Worm (Caenorhabditis elegans) whole organism, young adult: ENCODE measurements around the gene B0464.9.

Experiments used
- B0336.3 ChIP-seq: fragments of 200-800 bp; sonication (Bioruptor generic); IDR thresholded peaks from 2 replicates; pipeline ENCODE4 v1.3.6; 2022; ENCODE audit warnings: missing genetic modification characterization, missing compliant biosample characterization
- F23B12.7 ChIP-seq: sonication (generic microtip); optimal IDR thresholded peaks from 2 replicates; lab custom pipeline; 2017; ENCODE audit warnings: missing genetic modification characterization, mild to moderate bottlenecking, missing compliant biosample characterization, antibody characterized with exemption, moderate library complexity; ENCODE audit not compliant: insufficient read depth
- F33H1.4 ChIP-seq: fragments of 200-800 bp; sonication (Bioruptor generic); IDR thresholded peaks from 2 replicates; pipeline ENCODE4 v1.3.6; 2022; ENCODE audit warnings: missing genetic modification reagents, missing genetic modification characterization, missing compliant biosample characterization
- F37B4.10 ChIP-seq: fragments of 200-800 bp; sonication (Bioruptor generic); IDR thresholded peaks from 2 replicates; pipeline ENCODE4 v1.3.6; 2022; ENCODE audit warnings: missing genetic modification characterization, missing compliant biosample characterization
- K11D2.4 ChIP-seq: fragments of 200-800 bp; sonication (Bioruptor generic); IDR thresholded peaks from 2 replicates; pipeline ENCODE4 v1.3.6; 2022; ENCODE audit warnings: missing genetic modification reagents, missing genetic modification characterization, missing compliant biosample characterization
- T07F8.4 ChIP-seq: sonication (generic microtip); optimal IDR thresholded peaks from 2 replicates; lab custom pipeline; 2016; ENCODE audit warnings: mild to moderate bottlenecking, missing genetic modification characterization, moderate library complexity, missing compliant biosample characterization
- Y95B8A.8 ChIP-seq: fragments of 200-800 bp; sonication (Bioruptor generic); IDR thresholded peaks from 2 replicates; pipeline ENCODE4 v1.3.6; 2022; ENCODE audit warnings: missing genetic modification reagents, missing genetic modification characterization, missing compliant biosample characterization
- ZK185.1 ChIP-seq: sonication (generic microtip); optimal IDR thresholded peaks from 2 replicates; lab custom pipeline; 2016; ENCODE audit warnings: mild to moderate bottlenecking, missing genetic modification characterization, missing compliant biosample characterization; ENCODE audit not compliant: poor library complexity, severe bottlenecking
- ama-1 ChIP-seq, 3 experiments: fragments of 150-350 bp in 1 of 3; sonication (generic microtip) in 2 of 3; optimal IDR thresholded peaks; 2 replicates each; lab custom pipeline; 2014 to 2018; ENCODE audit warnings: missing biosample characterization in 2 of 3, missing genetic modification characterization in 2 of 3, missing genetic modification reagents in 2 of 3
- athp-1 ChIP-seq: sonication (generic microtip); optimal IDR thresholded peaks from 2 replicates; lab custom pipeline; 2017; ENCODE audit warnings: mild to moderate bottlenecking, missing genetic modification characterization, missing compliant biosample characterization
- attf-6 ChIP-seq: fragments of 200-800 bp; sonication (Bioruptor generic); IDR thresholded peaks from 2 replicates; pipeline ENCODE4 v1.3.6; 2022; ENCODE audit warnings: missing genetic modification reagents, missing genetic modification characterization, missing compliant biosample characterization
- bed-1 ChIP-seq: fragments of 200-800 bp; sonication (Bioruptor generic); IDR thresholded peaks from 2 replicates; pipeline ENCODE4 v1.3.6; 2022; ENCODE audit warnings: missing genetic modification reagents, missing genetic modification characterization, missing compliant biosample characterization
- bed-2 ChIP-seq: fragments of 200-800 bp; sonication (Bioruptor generic); IDR thresholded peaks from 2 replicates; pipeline ENCODE4 v1.3.6; 2022; ENCODE audit warnings: missing genetic modification reagents, missing genetic modification characterization, missing compliant biosample characterization
- cebp-1 ChIP-seq, 2 experiments: fragments of 200-800 bp in 1 of 2; sonication (Bioruptor generic) in 1 of 2; sonication (generic microtip) in 1 of 2; IDR thresholded peaks in 1 of 2; optimal IDR thresholded peaks in 1 of 2; 2 replicates each; pipeline versions ENCODE4 v1.3.6 to Lab custom; 2017 to 2022; ENCODE audit warnings: missing compliant biosample characterization in 2 of 2, missing genetic modification characterization in 2 of 2, mild to moderate bottlenecking in 1 of 2, missing genetic modification reagents in 1 of 2, moderate library complexity in 1 of 2
- cebp-2 ChIP-seq: fragments of 200-800 bp; sonication (Bioruptor generic); IDR thresholded peaks from 2 replicates; pipeline ENCODE4 v1.3.6; 2022; ENCODE audit warnings: missing genetic modification characterization, missing compliant biosample characterization
- ceh-27 ChIP-seq: fragments of 200-800 bp; sonication (Bioruptor generic); optimal IDR thresholded peaks from 2 replicates; lab custom pipeline; 2018; ENCODE audit warnings: mild to moderate bottlenecking, missing genetic modification characterization, moderate library complexity, missing compliant biosample characterization
- die-1 ChIP-seq: sonication (generic microtip); optimal IDR thresholded peaks from 2 replicates; lab custom pipeline; 2016; ENCODE audit warnings: missing genotype, mild to moderate bottlenecking, missing genetic modification characterization, missing compliant biosample characterization
- dpff-1 ChIP-seq: sonication (generic microtip); optimal IDR thresholded peaks from 2 replicates; lab custom pipeline; 2017; ENCODE audit warnings: mild to moderate bottlenecking, missing genetic modification characterization, missing compliant biosample characterization
- egl-44 ChIP-seq: fragments of 200-800 bp; sonication (Bioruptor generic); IDR thresholded peaks from 2 replicates; pipeline ENCODE4 v1.3.6; 2022; ENCODE audit warnings: missing genetic modification reagents, missing genetic modification characterization, missing compliant biosample characterization
- ets-4 ChIP-seq: fragments of 200-800 bp; sonication (Bioruptor generic); optimal IDR thresholded peaks from 2 replicates; lab custom pipeline; 2018; ENCODE audit warnings: mild to moderate bottlenecking, missing genetic modification characterization, missing compliant biosample characterization
- fkh-3 ChIP-seq: sonication (generic microtip); optimal IDR thresholded peaks from 2 replicates; lab custom pipeline; 2016; ENCODE audit warnings: mild to moderate bottlenecking, missing genetic modification characterization, missing compliant biosample characterization
- let-526 ChIP-seq: fragments of 200-800 bp; sonication (Bioruptor generic); IDR thresholded peaks from 2 replicates; pipeline ENCODE4 v1.3.6; 2022; ENCODE audit warnings: missing genetic modification reagents, missing genetic modification characterization, missing compliant biosample characterization
- lin-40 ChIP-seq: sonication (generic microtip); optimal IDR thresholded peaks from 2 replicates; lab custom pipeline; 2016; ENCODE audit warnings: missing genetic modification characterization, mild to moderate bottlenecking, missing compliant biosample characterization, missing genotype, missing genetic modification reagents
- madf-10 ChIP-seq: sonication (generic microtip); optimal IDR thresholded peaks from 2 replicates; lab custom pipeline; 2016; ENCODE audit warnings: mild to moderate bottlenecking, missing genetic modification characterization, missing compliant biosample characterization
- madf-6 ChIP-seq: fragments of 200-800 bp; sonication (Bioruptor generic); IDR thresholded peaks from 2 replicates; pipeline ENCODE4 v1.3.6; 2022; ENCODE audit warnings: missing genetic modification reagents, missing genetic modification characterization, missing compliant biosample characterization
- madf-8 ChIP-seq: fragments of 200-800 bp; sonication (Bioruptor generic); conservative IDR thresholded peaks from 2 replicates; pipeline ENCODE4 v1.3.6; 2022; ENCODE audit warnings: missing genetic modification reagents, missing genetic modification characterization, missing compliant biosample characterization
- nfya-1 ChIP-seq: sonication (generic microtip); optimal IDR thresholded peaks from 2 replicates; lab custom pipeline; 2017; ENCODE audit warnings: antibody characterized with exemption, missing compliant biosample characterization, missing genetic modification characterization, borderline replicate concordance; ENCODE audit not compliant: insufficient read depth
- nhr-120 ChIP-seq: fragments of 200-800 bp; sonication (Bioruptor generic); IDR thresholded peaks from 2 replicates; pipeline ENCODE4 v1.3.6; 2022; ENCODE audit warnings: missing genetic modification characterization, missing compliant biosample characterization
- nhr-80 ChIP-seq: sonication (generic microtip); optimal IDR thresholded peaks from 2 replicates; lab custom pipeline; 2016; ENCODE audit warnings: missing genetic modification characterization, missing compliant biosample characterization
- nhr-90 ChIP-seq: sonication (generic microtip); optimal IDR thresholded peaks from 2 replicates; lab custom pipeline; 2016; ENCODE audit warnings: missing genotype, mild to moderate bottlenecking, missing genetic modification characterization, missing compliant biosample characterization
- rcor-1 ChIP-seq: fragments of 200-800 bp; sonication (Bioruptor generic); IDR thresholded peaks from 2 replicates; pipeline ENCODE4 v1.3.6; 2022; ENCODE audit warnings: missing genetic modification reagents, missing genetic modification characterization, missing compliant biosample characterization
- rec-8 ChIP-seq, 2 experiments: sonication (generic microtip); optimal IDR thresholded peaks; 2 replicates each; lab custom pipeline; 2016; ENCODE audit warnings: mild to moderate bottlenecking in 2 of 2, missing genetic modification characterization in 2 of 2, missing genetic modification reagents in 2 of 2, missing genotype in 2 of 2, missing biosample characterization in 1 of 2, missing compliant biosample characterization in 1 of 2, moderate library complexity in 1 of 2
- repo-1 ChIP-seq: sonication (generic microtip); optimal IDR thresholded peaks from 2 replicates; lab custom pipeline; 2017; ENCODE audit warnings: mild to moderate bottlenecking, missing genetic modification characterization, missing compliant biosample characterization
- snpc-1.1 ChIP-seq: sonication (generic microtip); optimal IDR thresholded peaks from 2 replicates; lab custom pipeline; 2017; ENCODE audit warnings: missing genetic modification characterization, mild to moderate bottlenecking, missing compliant biosample characterization, antibody characterized with exemption, moderate library complexity, missing genotype, missing genetic modification reagents; ENCODE audit not compliant: insufficient read depth
- snpc-4 ChIP-seq, 5 experiments: fragments of 150-350 bp in 1 of 5; sonication (generic microtip) in 4 of 5; optimal IDR thresholded peaks; 2 replicates each; lab custom pipeline; 2014 to 2018; ENCODE audit warnings: missing genetic modification characterization in 5 of 5, missing biosample characterization in 3 of 5, antibody characterized with exemption in 2 of 5, mild to moderate bottlenecking in 2 of 5, missing compliant biosample characterization in 2 of 5, missing genotype in 2 of 5, moderate library complexity in 2 of 5, missing genetic modification reagents in 1 of 5
- tbp1 ChIP-seq: fragments of 200-800 bp; sonication (Bioruptor generic); optimal IDR thresholded peaks from 2 replicates; lab custom pipeline; 2018; ENCODE audit warnings: mild to moderate bottlenecking, missing genetic modification characterization, missing compliant biosample characterization
- tbx-9 ChIP-seq: sonication (generic microtip); optimal IDR thresholded peaks from 2 replicates; lab custom pipeline; 2016; ENCODE audit warnings: borderline replicate concordance, missing genetic modification characterization, inconsistent platforms, missing compliant biosample characterization
- ztf-25 ChIP-seq: fragments of 200-800 bp; sonication (Bioruptor generic); IDR thresholded peaks from 2 replicates; pipeline ENCODE4 v1.3.6; 2022; ENCODE audit warnings: missing genetic modification reagents, missing genetic modification characterization, missing compliant biosample characterization
- ztf-26 ChIP-seq: sonication (generic microtip); optimal IDR thresholded peaks from 2 replicates; lab custom pipeline; 2017; ENCODE audit warnings: missing genetic modification characterization, missing compliant biosample characterization
- ztf-28 ChIP-seq: fragments of 200-800 bp; sonication (Bioruptor generic); IDR thresholded peaks from 2 replicates; pipeline ENCODE4 v1.3.6; 2022; ENCODE audit warnings: missing genetic modification reagents, missing genetic modification characterization, missing compliant biosample characterization

Gene B0464.9

DNA sequence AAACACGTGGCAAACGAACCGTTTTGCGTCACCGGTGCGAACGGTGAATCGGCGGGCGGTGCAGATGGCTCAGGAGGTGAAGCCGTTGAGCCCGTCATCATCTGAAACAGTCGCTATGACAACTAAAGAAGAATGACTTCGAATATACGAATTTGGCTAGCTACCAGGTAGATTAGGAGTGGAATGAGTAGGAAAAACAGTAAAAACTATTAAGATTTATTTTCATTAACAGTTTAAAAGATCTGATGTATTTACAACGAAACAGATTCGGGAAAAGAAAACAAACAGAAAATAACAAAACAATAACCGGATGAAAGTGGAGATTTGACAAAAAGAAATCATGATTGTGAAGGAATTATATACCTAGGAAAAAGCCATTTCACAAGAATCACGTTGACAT, 11.6 kb upstream of the B0464.9 start, which contains the start of gene F54C8.7:
TSS of gene F54C8.7 (minus strand) at position 101 of the 400 bp plus-strand sequence.
- TF ChIP-seq Y95B8A.8 (0 out of 2 replicates have a peak, but pooled peaks have one; percentile 11), madf-8 (GFP tag; lab: Robert Waterston, UW) (no peak)

DNA sequence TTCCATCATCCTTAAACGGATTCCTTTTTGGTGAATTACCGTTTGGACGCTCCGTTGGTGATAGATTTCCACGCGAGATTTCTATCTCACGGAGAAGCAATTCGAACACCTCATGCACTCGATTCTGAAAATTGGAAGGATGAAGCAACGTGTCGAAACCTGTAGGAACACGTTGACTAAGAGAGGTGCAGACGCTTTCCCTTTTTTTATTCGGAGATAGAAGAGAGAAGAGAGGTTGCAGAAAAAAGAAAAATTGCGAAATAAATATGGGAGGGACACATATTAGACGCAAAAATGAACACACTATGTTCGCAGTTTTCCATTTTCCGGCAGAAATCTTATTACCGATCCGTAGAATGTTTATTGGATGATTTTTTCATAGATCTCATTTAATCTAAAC, 10.8 kb upstream of the B0464.9 start:
- TF ChIP-seq rec-8 (tag; optimal IDR thresholded peaks at IDR 0.05; lab: Kevin White, UChicago): no peak
- peak; percentile 50; the same call in 1 of the 2 replicates for TF ChIP-seq cebp-1 (GFP tag; IDR thresholded peaks at IDR 0.05; lab: Robert Waterston, UW)
- TF ChIP-seq cebp-1 (tag; optimal IDR thresholded peaks at IDR 0.05; lab: Kevin White, UChicago): peak; percentile 91

DNA sequence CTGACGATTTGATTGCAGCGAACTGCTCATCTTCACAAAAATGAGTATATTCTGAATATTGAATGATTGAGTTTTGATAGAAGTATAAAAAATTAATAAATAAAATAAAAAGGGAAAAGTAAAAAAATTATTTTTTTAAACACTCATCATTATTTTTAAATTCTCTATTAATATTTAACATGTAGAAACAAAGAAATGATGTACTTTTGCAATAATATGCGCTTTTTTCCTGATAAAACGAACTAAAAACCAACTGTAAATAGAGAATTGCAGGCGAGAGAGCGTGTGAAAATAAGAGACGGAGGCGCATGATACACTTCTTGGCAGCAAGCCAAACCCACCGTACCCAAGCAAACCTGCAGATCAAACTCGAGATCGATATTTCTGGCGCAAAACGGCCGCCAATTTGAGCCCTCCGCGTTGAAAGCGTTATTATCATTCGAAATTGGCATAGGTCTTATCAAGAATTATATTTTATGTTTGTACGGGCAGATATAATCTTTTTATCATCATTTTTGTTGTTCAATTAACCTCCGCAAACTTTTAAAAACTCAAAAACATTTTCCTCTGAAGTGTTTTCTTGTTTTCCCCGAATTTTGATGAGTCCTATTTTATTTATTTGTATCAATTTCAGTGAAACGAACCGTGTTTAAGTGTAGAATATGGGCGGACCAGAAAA, 9.4 kb upstream of the B0464.9 start, which contains the start of the genes rheb-1 and spk-1:
TSS of gene rheb-1 (minus strand) at position 51 of the 679 bp plus-strand sequence.
TSS of gene spk-1 (plus strand) at position 629 of the 679 bp plus-strand sequence.
- TF ChIP-seq let-526 (GFP tag; lab: Robert Waterston, UW): peak; percentile 48; the same call in 1 of the 2 replicates
- TF ChIP-seq nhr-80: peak; percentile 94
- no peak for TF ChIP-seq die-1 (tag; lab: Kevin White, UChicago)
- TF ChIP-seq rcor-1 (GFP tag; lab: Robert Waterston, UW): peak; percentile 75
- TF ChIP-seq ztf-26 (tag; lab: Kevin White, UChicago): peak; percentile 60
- no peak for TF ChIP-seq cebp-2
- peak; percentile 56 for TF ChIP-seq nhr-90 (tag; lab: Kevin White, UChicago)
- TF ChIP-seq madf-10 (tag; lab: Kevin White, UChicago): peak; percentile 84
- TF ChIP-seq F37B4.10: peak; percentile 80; the same call in 1 of the 2 replicates
- TF ChIP-seq egl-44 (GFP tag; lab: Robert Waterston, UW): peak; percentile 65; the same call in 1 of the 2 replicates
- no peak for TF ChIP-seq ama-1 (optimal IDR thresholded peaks at IDR 0.05; lab: Kevin White, UChicago)
- TF ChIP-seq ama-1 (GFP tag; optimal IDR thresholded peaks at IDR 0.05; lab: Kevin White, UChicago): no peak
- peak; percentile 83 for TF ChIP-seq madf-6
- TF ChIP-seq madf-8 (GFP tag; lab: Robert Waterston, UW): peak; percentile 56; the same call in 1 of the 2 replicates
- peak; percentile 87 for TF ChIP-seq lin-40 (tag; lab: Kevin White, UChicago)
- TF ChIP-seq athp-1 (tag; lab: Kevin White, UChicago): peak; percentile 86
- peak; percentile 79 for TF ChIP-seq ets-4
- peak; percentile 82 for TF ChIP-seq F23B12.7 (tag; lab: Kevin White, UChicago)
- TF ChIP-seq nhr-120 (GFP tag; lab: Robert Waterston, UW): no peak
- TF ChIP-seq snpc-4 (GFP tag; optimal IDR thresholded peaks at IDR 0.05; lab: Kevin White, UChicago): peak; percentile 27
- peak; percentile 66 to 75 (median 72) for TF ChIP-seq snpc-4 (tag; optimal IDR thresholded peaks at IDR 0.05; lab: Kevin White, UChicago)
- no peak for TF ChIP-seq fkh-3 (tag; lab: Kevin White, UChicago)
- TF ChIP-seq dpff-1 (tag; lab: Kevin White, UChicago): no peak
- peak; percentile 22; the same call in 1 of the 2 replicates for TF ChIP-seq attf-6
- no peak for TF ChIP-seq ztf-25 (GFP tag; lab: Robert Waterston, UW)
- TF ChIP-seq tbx-9: no peak
- no peak for TF ChIP-seq T07F8.4 (tag; lab: Kevin White, UChicago)
- TF ChIP-seq nfya-1: no peak
- peak; percentile 70 for TF ChIP-seq tbp1 (GFP tag; lab: Kevin White, UChicago)
- TF ChIP-seq ceh-27 (GFP tag; lab: Kevin White, UChicago): peak; percentile 86
- peak; percentile 87 for TF ChIP-seq B0336.3 (GFP tag; lab: Robert Waterston, UW)
- TF ChIP-seq K11D2.4 (GFP tag; lab: Robert Waterston, UW): peak; percentile 65
- TF ChIP-seq snpc-1.1: no peak
- TF ChIP-seq cebp-1 (GFP tag; IDR thresholded peaks at IDR 0.05; lab: Robert Waterston, UW): peak; percentile 77
- TF ChIP-seq cebp-1 (tag; optimal IDR thresholded peaks at IDR 0.05; lab: Kevin White, UChicago): peak; percentile 86
- TF ChIP-seq F33H1.4: peak; percentile 72
- TF ChIP-seq repo-1 (tag; lab: Kevin White, UChicago): peak; percentile 35
- 0 out of 2 replicates have a peak, but pooled peaks have one; percentile 45 for TF ChIP-seq ztf-28
- TF ChIP-seq bed-2 (GFP tag; lab: Robert Waterston, UW): no peak
- peak; percentile 84 for TF ChIP-seq ZK185.1 (tag; lab: Kevin White, UChicago)
- no peak for TF ChIP-seq bed-1 (GFP tag; lab: Robert Waterston, UW)
